Worm (Caenorhabditis elegans): ENCODE data around the gene ZC449.7.

Gene ZC449.7

DNA sequence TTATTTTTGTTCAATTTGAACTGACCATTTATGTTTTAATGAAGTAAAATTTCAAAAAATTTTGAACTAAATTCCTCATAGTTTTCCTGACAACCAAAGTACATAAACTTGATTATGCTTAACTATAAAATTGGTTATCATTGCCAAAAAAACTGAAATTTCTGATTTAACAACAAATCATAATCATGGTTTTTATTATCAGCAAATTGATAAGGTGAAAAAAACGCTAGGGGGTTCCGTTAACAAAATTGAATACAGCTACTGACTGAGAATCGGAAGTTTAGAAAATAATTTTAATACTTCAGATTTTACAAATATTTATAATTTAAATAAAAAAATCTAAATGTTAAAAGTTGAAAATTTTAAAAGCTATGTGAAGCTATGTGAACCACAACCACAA, 6.9 kb upstream of the ZC449.7 start:
- TF ChIP-seq pax-1 (tag; optimal IDR thresholded peaks at IDR 0.05) (no peak), elt-2 (tag; optimal IDR thresholded peaks at IDR 0.05) (peak; percentile 41)

- TF ChIP-seq pat-9 (tag; optimal IDR thresholded peaks at IDR 0.05): no peak
Observed at ce11 chrX:5009000-5009399, 4.9 kb upstream of the ZC449.7 start, which contains the start of gene hsd-3. Gene hsd-3, plus strand, starts transcription at chrX:5009300.

DNA sequence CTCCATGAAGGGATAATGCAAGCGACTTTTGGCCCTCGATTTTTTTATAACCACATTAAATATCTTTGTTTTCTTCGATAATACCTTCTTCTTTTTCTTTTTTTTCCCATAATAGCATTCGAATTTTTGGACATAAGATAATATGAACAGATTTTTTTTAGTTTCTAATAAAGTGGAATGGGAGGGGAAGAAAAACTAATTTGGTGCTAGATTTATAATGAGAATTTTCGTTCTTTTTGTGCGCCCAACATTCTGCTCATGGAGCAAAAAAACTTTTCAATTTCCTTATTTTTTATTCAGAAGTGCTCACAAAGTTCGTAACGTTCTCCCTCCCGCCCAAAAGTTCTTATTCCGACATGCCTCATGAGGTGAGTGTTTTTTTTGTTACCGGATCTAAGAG, 1.9 kb downstream of the ZC449.7 start, which contains the start of gene ZC449.8:
Gene ZC449.8 (plus strand): TSS at position 301 of the 400 bp plus-strand sequence.
- TF ChIP-seq fax-1 (tag; optimal IDR thresholded peaks at IDR 0.05) (no peak), pqm-1 (tag; optimal IDR thresholded peaks at IDR 0.05) (no peak), pag-3 (tag; optimal IDR thresholded peaks at IDR 0.05; ENCODE audit: borderline replicate concordance) (no peak), ceh-31 (tag; optimal IDR thresholded peaks at IDR 0.05) (no peak), elt-4 (tag; optimal IDR thresholded peaks at IDR 0.05) (no peak), npax-4 (tag; optimal IDR thresholded peaks at IDR 0.05) (no peak), pax-1 (tag; optimal IDR thresholded peaks at IDR 0.05) (no peak), ceh-2 (tag; optimal IDR thresholded peaks at IDR 0.05) (no peak), ceh-19 (GFP tag; optimal IDR thresholded peaks at IDR 0.05) (no peak), T23F11.4 (GFP tag; optimal IDR thresholded peaks at IDR 0.05) (no peak), dmd-4 (tag; optimal IDR thresholded peaks at IDR 0.05; ENCODE audit: borderline replicate concordance) (no peak), madf-2 (tag; optimal IDR thresholded peaks at IDR 0.05) (no peak), ceh-18 (tag; optimal IDR thresholded peaks at IDR 0.05) (no peak), mec-3 (tag; optimal IDR thresholded peaks at IDR 0.05; ENCODE audit: borderline replicate concordance) (no peak), ceh-24 (tag; optimal IDR thresholded peaks at IDR 0.05) (no peak), ceh-6 (GFP tag; optimal IDR thresholded peaks at IDR 0.05) (no peak)

DNA sequence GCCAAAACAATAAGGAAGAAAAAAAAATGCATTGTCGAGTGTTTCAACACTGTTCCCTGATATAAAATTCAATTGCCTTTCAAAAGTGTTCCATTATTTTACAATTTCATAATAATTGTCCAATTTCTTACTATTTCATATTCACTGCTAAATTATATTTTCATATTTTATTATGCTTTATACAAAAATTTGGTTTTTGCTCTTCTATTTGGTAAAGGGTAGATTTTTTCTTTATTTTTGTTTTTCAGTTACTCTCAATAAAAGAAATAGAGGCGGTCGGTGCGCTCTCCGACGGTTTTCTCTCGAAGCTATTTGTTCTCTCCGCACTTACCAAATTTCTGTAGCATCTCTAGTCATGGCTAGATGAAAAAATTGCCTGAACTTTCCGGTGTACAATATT, 3.7 kb downstream of the ZC449.7 start, which contains the start of gene sek-3:
Gene sek-3 (plus strand): TSS at position 301 of the 400 bp plus-strand sequence.
- TF ChIP-seq ceh-34 (tag; optimal IDR thresholded peaks at IDR 0.05): no peak

DNA sequence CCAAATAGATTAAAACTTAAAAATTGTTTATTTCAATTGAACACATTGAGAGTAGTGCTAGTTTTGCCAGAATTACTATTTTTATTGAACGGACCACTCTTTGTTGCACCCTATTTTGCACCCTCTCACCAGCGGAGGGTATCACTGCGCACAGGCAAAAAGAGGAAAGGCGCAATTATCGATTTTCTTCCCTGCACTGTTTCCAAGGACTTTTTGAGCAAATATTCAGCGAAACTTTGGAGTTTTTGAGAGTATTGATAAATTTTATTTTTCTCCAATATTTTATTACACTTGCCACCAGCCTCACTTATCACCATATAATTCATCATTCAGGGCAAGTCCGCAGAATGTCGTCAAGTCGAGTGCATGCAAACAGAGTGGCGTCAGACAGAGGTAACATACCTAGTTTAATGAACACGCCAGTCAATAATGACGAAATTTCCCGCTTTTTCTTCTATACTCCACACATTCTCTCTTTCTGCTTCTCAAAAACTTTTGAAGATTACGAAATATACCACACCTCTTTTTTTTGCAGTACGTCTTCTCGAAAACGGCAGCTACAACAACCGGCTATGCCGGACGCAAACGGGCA, 4.3 kb downstream of the ZC449.7 start:
- peak; percentile 72 for TF ChIP-seq ceh-48 (tag; optimal IDR thresholded peaks at IDR 0.05)
- TF ChIP-seq nfya-1 (tag; optimal IDR thresholded peaks at IDR 0.05): peak; percentile 11
- TF ChIP-seq pqm-1 (tag; optimal IDR thresholded peaks at IDR 0.05): no peak
- no peak for TF ChIP-seq hlh-13 (GFP tag; optimal IDR thresholded peaks at IDR 0.05)
- TF ChIP-seq ceh-9 (tag; optimal IDR thresholded peaks at IDR 0.05): no peak
- TF ChIP-seq ama-1 (optimal IDR thresholded peaks at IDR 0.05): no peak
- no peak for TF ChIP-seq pat-9 (tag; optimal IDR thresholded peaks at IDR 0.05)
- no peak for TF ChIP-seq ahr-1 (tag; optimal IDR thresholded peaks at IDR 0.05)
- no peak for TF ChIP-seq T23F11.4 (GFP tag; optimal IDR thresholded peaks at IDR 0.05)
- no peak for TF ChIP-seq odd-2 (tag; optimal IDR thresholded peaks at IDR 0.05)
- TF ChIP-seq elt-2 (tag; optimal IDR thresholded peaks at IDR 0.05): no peak
- TF ChIP-seq unc-42 (tag; optimal IDR thresholded peaks at IDR 0.05): no peak
- no peak for TF ChIP-seq pha-4 (tag; optimal IDR thresholded peaks at IDR 0.05)

- TF ChIP-seq odd-2 (tag; optimal IDR thresholded peaks at IDR 0.05): no peak
- no peak for TF ChIP-seq ceh-19 (GFP tag; optimal IDR thresholded peaks at IDR 0.05)
Observed at ce11 chrX:5020996-5021395, 7.1 kb downstream of the ZC449.7 start, which contains the start of gene ZC449.2. Gene ZC449.2, plus strand, starts transcription at chrX:5021285.

ce11 chrX:5022682-5023081, 8.8 kb downstream of the ZC449.7 start:
- TF ChIP-seq unc-42 (tag; optimal IDR thresholded peaks at IDR 0.05) (no peak), C38D4.7 (GFP tag; optimal IDR thresholded peaks at IDR 0.05) (peak; percentile 53), pax-1 (tag; optimal IDR thresholded peaks at IDR 0.05) (no peak), nhr-232 (tag; optimal IDR thresholded peaks at IDR 0.05) (peak; percentile 61), madf-2 (tag; optimal IDR thresholded peaks at IDR 0.05) (peak; percentile 10), fax-1 (tag; optimal IDR thresholded peaks at IDR 0.05) (peak; percentile 6), ceh-6 (GFP tag; optimal IDR thresholded peaks at IDR 0.05) (peak; percentile 60), hlh-6 (tag; optimal IDR thresholded peaks at IDR 0.05) (peak; percentile 41), ceh-31 (tag; optimal IDR thresholded peaks at IDR 0.05) (peak; percentile 3), dve-1 (tag; optimal IDR thresholded peaks at IDR 0.05) (peak; percentile 27), zip-5 (tag; optimal IDR thresholded peaks at IDR 0.05) (no peak), ceh-2 (tag; optimal IDR thresholded peaks at IDR 0.05) (peak; percentile 13), pha-4 (tag; optimal IDR thresholded peaks at IDR 0.05) (no peak), lim-6 (tag; optimal IDR thresholded peaks at IDR 0.05) (no peak), hlh-15 (tag; optimal IDR thresholded peaks at IDR 0.05) (peak; percentile 40), dmd-4 (tag; optimal IDR thresholded peaks at IDR 0.05; ENCODE audit: borderline replicate concordance) (no peak), ceh-34 (tag; optimal IDR thresholded peaks at IDR 0.05) (peak; percentile 6), gmeb-2 (tag; optimal IDR thresholded peaks at IDR 0.05) (peak; percentile 27), F13H6.1 (tag; optimal IDR thresholded peaks at IDR 0.05) (no peak), fkh-6 (tag; optimal IDR thresholded peaks at IDR 0.05) (peak; percentile 4), K02D7.2 (tag; optimal IDR thresholded peaks at IDR 0.05) (no peak)

Data from whole organism, late embryonic.